Fruit fly (Drosophila melanogaster): Measurements from ENCODE around the gene Rsod.
A peak's percentile ranks its signal among the peaks of the same experiment; 100 is the strongest.

Rsod gene

dm6 chr3R:30209648-30210047 lies 38.6 kb upstream of the Rsod start, which contains the start of gene Anp:
Anp (plus strand) TSS chr3R:30209948.
- TF ChIP-seq CG10348 (GFP tag; IDR thresholded peaks at IDR 0.05) (no peak), EcR (GFP tag; optimal IDR thresholded peaks at IDR 0.05) (no peak), CG15710 (tag; optimal IDR thresholded peaks at IDR 0.05) (no peak), CG12605 (GFP tag; IDR thresholded peaks at IDR 0.05) (no peak), Snoo (tag; optimal IDR thresholded peaks at IDR 0.05) (no peak), Pif1A (GFP tag; optimal IDR thresholded peaks at IDR 0.05) (no peak), D1 (tag; optimal IDR thresholded peaks at IDR 0.05) (no peak), CG9948 (tag; optimal IDR thresholded peaks at IDR 0.05) (no peak)

dm6 chr3R:30208766-30209484 lies 37.9 kb upstream of the Rsod start, which contains the start of gene RpS7:
RpS7 (minus strand) TSS chr3R:30209020.
- TF ChIP-seq CG32121 (GFP tag; IDR thresholded peaks at IDR 0.05): peak; percentile 62
- TF ChIP-seq rn (GFP tag; IDR thresholded peaks at IDR 0.05): 0 out of 2 replicates have a peak, but pooled peaks have one; percentile 23
- TF ChIP-seq gl (tag; optimal IDR thresholded peaks at IDR 0.05): peak; percentile 73
- peak; percentile 59; the same call in 1 of the 2 replicates for TF ChIP-seq CG12605 (GFP tag; IDR thresholded peaks at IDR 0.05)
- TF ChIP-seq CG17806 (tag; optimal IDR thresholded peaks at IDR 0.05): no peak
- TF ChIP-seq CG34367 (tag; optimal IDR thresholded peaks at IDR 0.05): peak; percentile 65
- TF ChIP-seq CG13204 (GFP tag; optimal IDR thresholded peaks at IDR 0.05): peak; percentile 55
- TF ChIP-seq CG8159 (tag; optimal IDR thresholded peaks at IDR 0.05): peak; percentile 44
- peak; percentile 80 for TF ChIP-seq Snoo (tag; optimal IDR thresholded peaks at IDR 0.05)
- peak; percentile 18 for TF ChIP-seq CG9948 (tag; optimal IDR thresholded peaks at IDR 0.05)
- TF ChIP-seq CG15710 (tag; optimal IDR thresholded peaks at IDR 0.05): peak; percentile 45
- peak; percentile 32 for TF ChIP-seq CG8301 (tag; optimal IDR thresholded peaks at IDR 0.05)
- TF ChIP-seq Pif1B (GFP tag; optimal IDR thresholded peaks at IDR 0.05): peak; percentile 62
- TF ChIP-seq Pif1A (GFP tag; optimal IDR thresholded peaks at IDR 0.05): peak; percentile 58
- peak; percentile 85 for TF ChIP-seq CG4496 (GFP tag; IDR thresholded peaks at IDR 0.05)
- no peak for TF ChIP-seq EcR (GFP tag; optimal IDR thresholded peaks at IDR 0.05)
- no peak for TF ChIP-seq D1 (tag; optimal IDR thresholded peaks at IDR 0.05)
- TF ChIP-seq CG14655 (GFP tag; optimal IDR thresholded peaks at IDR 0.05): peak; percentile 25
- no peak for TF ChIP-seq fd96Ca (GFP tag; IDR thresholded peaks at IDR 0.05)
- peak; percentile 60 for TF ChIP-seq Ets98B (GFP tag; IDR thresholded peaks at IDR 0.05)
- no peak for TF ChIP-seq CG10348 (GFP tag; IDR thresholded peaks at IDR 0.05)

- no peak for TF ChIP-seq Ets98B (GFP tag; IDR thresholded peaks at IDR 0.05)
- no peak for TF ChIP-seq fd96Ca (GFP tag; IDR thresholded peaks at IDR 0.05)
- no peak for TF ChIP-seq Snoo (tag; optimal IDR thresholded peaks at IDR 0.05)
- TF ChIP-seq CG32121 (GFP tag; IDR thresholded peaks at IDR 0.05): no peak
- TF ChIP-seq CG13204 (GFP tag; optimal IDR thresholded peaks at IDR 0.05): no peak
- no peak for TF ChIP-seq D1 (tag; optimal IDR thresholded peaks at IDR 0.05)
- TF ChIP-seq CG12605 (GFP tag; IDR thresholded peaks at IDR 0.05): no peak
- no peak for TF ChIP-seq CG17806 (tag; optimal IDR thresholded peaks at IDR 0.05)
- TF ChIP-seq CG14655 (GFP tag; optimal IDR thresholded peaks at IDR 0.05): no peak
- no peak for TF ChIP-seq CG8159 (tag; optimal IDR thresholded peaks at IDR 0.05)
- TF ChIP-seq Pif1A (GFP tag; optimal IDR thresholded peaks at IDR 0.05): no peak
- no peak for TF ChIP-seq rn (GFP tag; IDR thresholded peaks at IDR 0.05)
- TF ChIP-seq EcR (GFP tag; optimal IDR thresholded peaks at IDR 0.05): no peak
- TF ChIP-seq CG15710 (tag; optimal IDR thresholded peaks at IDR 0.05): no peak
- TF ChIP-seq gl (tag; optimal IDR thresholded peaks at IDR 0.05): no peak
- TF ChIP-seq CG10348 (GFP tag; IDR thresholded peaks at IDR 0.05): no peak
- TF ChIP-seq Pif1B (GFP tag; optimal IDR thresholded peaks at IDR 0.05): no peak
Observed at dm6 chr3R:30208011-30208410, 37.0 kb upstream of the Rsod start.

- TF ChIP-seq Pif1A (GFP tag; optimal IDR thresholded peaks at IDR 0.05): no peak
- no peak for TF ChIP-seq CG12605 (GFP tag; IDR thresholded peaks at IDR 0.05)
- TF ChIP-seq CG34367 (tag; optimal IDR thresholded peaks at IDR 0.05): no peak
- no peak for TF ChIP-seq CG14655 (GFP tag; optimal IDR thresholded peaks at IDR 0.05)
- no peak for TF ChIP-seq fd96Ca (GFP tag; IDR thresholded peaks at IDR 0.05)
- no peak for TF ChIP-seq Pif1B (GFP tag; optimal IDR thresholded peaks at IDR 0.05)
- TF ChIP-seq CG15710 (tag; optimal IDR thresholded peaks at IDR 0.05): no peak
- TF ChIP-seq CG8159 (tag; optimal IDR thresholded peaks at IDR 0.05): no peak
- no peak for TF ChIP-seq Ets98B (GFP tag; IDR thresholded peaks at IDR 0.05)
- TF ChIP-seq CG4496 (GFP tag; IDR thresholded peaks at IDR 0.05): no peak
- no peak for TF ChIP-seq gl (tag; optimal IDR thresholded peaks at IDR 0.05)
- TF ChIP-seq CG9948 (tag; optimal IDR thresholded peaks at IDR 0.05): no peak
- no peak for TF ChIP-seq CG8301 (tag; optimal IDR thresholded peaks at IDR 0.05)
- TF ChIP-seq rn (GFP tag; IDR thresholded peaks at IDR 0.05): no peak
- TF ChIP-seq CG10348 (GFP tag; IDR thresholded peaks at IDR 0.05): no peak
Observed at dm6 chr3R:30205946-30206345, 34.9 kb upstream of the Rsod start.

- no peak for TF ChIP-seq D1 (tag; optimal IDR thresholded peaks at IDR 0.05)
- TF ChIP-seq CG12605 (GFP tag; IDR thresholded peaks at IDR 0.05): no peak
- TF ChIP-seq rn (GFP tag; IDR thresholded peaks at IDR 0.05): no peak
- TF ChIP-seq EcR (GFP tag; optimal IDR thresholded peaks at IDR 0.05): no peak
- TF ChIP-seq fd96Ca (GFP tag; IDR thresholded peaks at IDR 0.05): no peak
- no peak for TF ChIP-seq Pif1A (GFP tag; optimal IDR thresholded peaks at IDR 0.05)
- TF ChIP-seq CG15710 (tag; optimal IDR thresholded peaks at IDR 0.05): no peak
- no peak for TF ChIP-seq CG13204 (GFP tag; optimal IDR thresholded peaks at IDR 0.05)
- TF ChIP-seq CG14655 (GFP tag; optimal IDR thresholded peaks at IDR 0.05): no peak
- no peak for TF ChIP-seq gl (tag; optimal IDR thresholded peaks at IDR 0.05)
- TF ChIP-seq Ets98B (GFP tag; IDR thresholded peaks at IDR 0.05): no peak
- TF ChIP-seq Snoo (tag; optimal IDR thresholded peaks at IDR 0.05): no peak
- no peak for TF ChIP-seq CG10348 (GFP tag; IDR thresholded peaks at IDR 0.05)
- no peak for TF ChIP-seq CG8159 (tag; optimal IDR thresholded peaks at IDR 0.05)
- TF ChIP-seq CG9948 (tag; optimal IDR thresholded peaks at IDR 0.05): no peak
- TF ChIP-seq CG32121 (GFP tag; IDR thresholded peaks at IDR 0.05): no peak
- TF ChIP-seq Pif1B (GFP tag; optimal IDR thresholded peaks at IDR 0.05): no peak
- no peak for TF ChIP-seq CG8301 (tag; optimal IDR thresholded peaks at IDR 0.05)
Observed at dm6 chr3R:30204004-30204603, 33.1 kb upstream of the Rsod start.

Measured in whole organism, pupa.